Worm (Caenorhabditis elegans) whole organism, L2 larva: ENCODE measurements around the gene sptl-2.

Experiments
- F13H6.1 ChIP-seq: sonication (generic microtip); optimal IDR thresholded peaks from 2 replicates; lab custom pipeline; 2016; ENCODE audit warnings: missing genetic modification characterization, missing compliant biosample characterization
- ceh-16 ChIP-seq: fragments of 150-350 bp; optimal IDR thresholded peaks from 2 replicates; lab custom pipeline; 2014; ENCODE audit warnings: missing biosample characterization, missing genetic modification characterization
- elt-1 ChIP-seq: fragments of 150-350 bp; optimal IDR thresholded peaks from 2 replicates; lab custom pipeline; 2014; ENCODE audit warnings: missing biosample characterization, missing genetic modification characterization
- lsy-2 ChIP-seq, 2 experiments: fragments of 150-350 bp in 1 of 2; sonication (generic microtip) in 1 of 2; optimal IDR thresholded peaks; 2 replicates each; lab custom pipeline; 2014 to 2017; ENCODE audit warnings: missing biosample characterization in 2 of 2, missing genetic modification characterization in 2 of 2
- nhr-11 ChIP-seq: fragments of 150-350 bp; optimal IDR thresholded peaks from 2 replicates; lab custom pipeline; 2014; ENCODE audit warnings: missing biosample characterization, missing genetic modification characterization
- nhr-12 ChIP-seq: fragments of 150-350 bp; optimal IDR thresholded peaks from 2 replicates; lab custom pipeline; 2014; ENCODE audit warnings: missing biosample characterization, missing genetic modification characterization
- zag-1 ChIP-seq: fragments of 150-350 bp; optimal IDR thresholded peaks from 2 replicates; lab custom pipeline; 2014; ENCODE audit warnings: missing biosample characterization, missing genetic modification characterization

- no peak for TF ChIP-seq F13H6.1 (tag; lab: Kevin White, UChicago)
- no peak for TF ChIP-seq zag-1 (tag; lab: Kevin White, UChicago)
- TF ChIP-seq nhr-12 (tag; lab: Kevin White, UChicago): no peak
- no peak for TF ChIP-seq lsy-2 (tag; optimal IDR thresholded peaks at IDR 0.05; lab: Kevin White, UChicago)
- no peak for TF ChIP-seq ceh-16 (tag; lab: Kevin White, UChicago)
- no peak for TF ChIP-seq elt-1 (tag; lab: Kevin White, UChicago)
- TF ChIP-seq nhr-11 (tag; lab: Kevin White, UChicago): no peak
Measured at ce11 chrV:8069637-8070036, 52.6 kb downstream of the sptl-2 start, which contains the start of gene str-143.
